Worm (Caenorhabditis elegans) whole organism, young adult: Measurements from ENCODE around the gene hat-1.

ENCODE experiments used
- B0336.3 ChIP-seq: fragments of 200-800 bp; sonication (Bioruptor generic); IDR thresholded peaks from 2 replicates; pipeline ENCODE4 v1.3.6; 2022; ENCODE audit warnings: missing genetic modification characterization, missing compliant biosample characterization
- C06A6.2 ChIP-seq: fragments of 200-800 bp; sonication (Bioruptor generic); conservative IDR thresholded peaks from 2 replicates; pipeline ENCODE4 v1.3.6; 2022; ENCODE audit warnings: missing genetic modification characterization, missing compliant biosample characterization
- C17E4.6 ChIP-seq: fragments of 200-800 bp; sonication (Bioruptor generic); IDR thresholded peaks from 2 replicates; pipeline ENCODE4 v1.3.6; 2022; ENCODE audit warnings: missing genetic modification reagents, missing genetic modification characterization, missing compliant biosample characterization
- D2030.7 ChIP-seq: fragments of 200-800 bp; sonication (Bioruptor generic); IDR thresholded peaks from 2 replicates; pipeline ENCODE4 v1.3.6; 2022; ENCODE audit warnings: missing genetic modification reagents, missing genetic modification characterization, missing compliant biosample characterization
- F22D6.2 ChIP-seq: sonication (generic microtip); optimal IDR thresholded peaks from 2 replicates; lab custom pipeline; 2016; ENCODE audit warnings: mild to moderate bottlenecking, missing genetic modification characterization, missing compliant biosample characterization
- F33H1.4 ChIP-seq: fragments of 200-800 bp; sonication (Bioruptor generic); IDR thresholded peaks from 2 replicates; pipeline ENCODE4 v1.3.6; 2022; ENCODE audit warnings: missing genetic modification reagents, missing genetic modification characterization, missing compliant biosample characterization
- F37B4.10 ChIP-seq: fragments of 200-800 bp; sonication (Bioruptor generic); IDR thresholded peaks from 2 replicates; pipeline ENCODE4 v1.3.6; 2022; ENCODE audit warnings: missing genetic modification characterization, missing compliant biosample characterization
- F57A8.1 ChIP-seq: fragments of 200-800 bp; sonication (Bioruptor generic); optimal IDR thresholded peaks from 2 replicates; lab custom pipeline; 2018; ENCODE audit warnings: mild to moderate bottlenecking, missing genetic modification characterization, moderate library complexity, missing compliant biosample characterization
- F57C9.4 ChIP-seq: sonication (generic microtip); optimal IDR thresholded peaks from 2 replicates; lab custom pipeline; 2017; ENCODE audit warnings: mild to moderate bottlenecking, missing genetic modification characterization, missing compliant biosample characterization
- K11D2.4 ChIP-seq: fragments of 200-800 bp; sonication (Bioruptor generic); IDR thresholded peaks from 2 replicates; pipeline ENCODE4 v1.3.6; 2022; ENCODE audit warnings: missing genetic modification reagents, missing genetic modification characterization, missing compliant biosample characterization
- T07F8.4 ChIP-seq: sonication (generic microtip); optimal IDR thresholded peaks from 2 replicates; lab custom pipeline; 2016; ENCODE audit warnings: mild to moderate bottlenecking, missing genetic modification characterization, moderate library complexity, missing compliant biosample characterization
- Y53F4B.3 ChIP-seq: fragments of 200-800 bp; sonication (Bioruptor generic); IDR thresholded peaks from 2 replicates; pipeline ENCODE4 v1.3.6; 2022; ENCODE audit warnings: missing genetic modification reagents, missing genetic modification characterization, missing compliant biosample characterization
- Y56A3A.18 ChIP-seq: fragments of 200-800 bp; sonication (Bioruptor generic); IDR thresholded peaks from 2 replicates; pipeline ENCODE4 v1.3.6; 2022; ENCODE audit warnings: missing genetic modification reagents, missing genetic modification characterization, missing compliant biosample characterization
- Y79H2A.3 ChIP-seq: fragments of 200-800 bp; sonication (Bioruptor generic); conservative IDR thresholded peaks from 2 replicates; pipeline ENCODE4 v1.3.6; 2022; ENCODE audit warnings: missing genetic modification reagents, missing genetic modification characterization, missing compliant biosample characterization
- aptf-2 ChIP-seq: fragments of 200-800 bp; sonication (Bioruptor generic); conservative IDR thresholded peaks from 2 replicates; pipeline ENCODE4 v1.3.6; 2022; ENCODE audit warnings: missing genetic modification reagents, missing genetic modification characterization, missing compliant biosample characterization
- athp-1 ChIP-seq: sonication (generic microtip); optimal IDR thresholded peaks from 2 replicates; lab custom pipeline; 2017; ENCODE audit warnings: mild to moderate bottlenecking, missing genetic modification characterization, missing compliant biosample characterization
- bed-2 ChIP-seq: fragments of 200-800 bp; sonication (Bioruptor generic); IDR thresholded peaks from 2 replicates; pipeline ENCODE4 v1.3.6; 2022; ENCODE audit warnings: missing genetic modification reagents, missing genetic modification characterization, missing compliant biosample characterization
- ccch-3 ChIP-seq: fragments of 200-800 bp; sonication (Bioruptor generic); optimal IDR thresholded peaks from 2 replicates; lab custom pipeline; 2018; ENCODE audit warnings: mild to moderate bottlenecking, missing genetic modification characterization, missing compliant biosample characterization
- cebp-1 ChIP-seq, 2 experiments: fragments of 200-800 bp in 1 of 2; sonication (Bioruptor generic) in 1 of 2; sonication (generic microtip) in 1 of 2; IDR thresholded peaks in 1 of 2; optimal IDR thresholded peaks in 1 of 2; 2 replicates each; pipeline versions ENCODE4 v1.3.6 to Lab custom; 2017 to 2022; ENCODE audit warnings: missing compliant biosample characterization in 2 of 2, missing genetic modification characterization in 2 of 2, mild to moderate bottlenecking in 1 of 2, missing genetic modification reagents in 1 of 2, moderate library complexity in 1 of 2
- cebp-2 ChIP-seq: fragments of 200-800 bp; sonication (Bioruptor generic); IDR thresholded peaks from 2 replicates; pipeline ENCODE4 v1.3.6; 2022; ENCODE audit warnings: missing genetic modification characterization, missing compliant biosample characterization
- ceh-100 ChIP-seq: fragments of 200-800 bp; sonication (Bioruptor generic); IDR thresholded peaks from 2 replicates; pipeline ENCODE4 v1.3.6; 2022; ENCODE audit warnings: missing genetic modification reagents, missing genetic modification characterization, missing compliant biosample characterization
- ceh-27 ChIP-seq: fragments of 200-800 bp; sonication (Bioruptor generic); optimal IDR thresholded peaks from 2 replicates; lab custom pipeline; 2018; ENCODE audit warnings: mild to moderate bottlenecking, missing genetic modification characterization, moderate library complexity, missing compliant biosample characterization
- ceh-40 ChIP-seq: fragments of 200-800 bp; sonication (Bioruptor generic); IDR thresholded peaks from 2 replicates; pipeline ENCODE4 v1.3.6; 2022; ENCODE audit warnings: missing genetic modification characterization, missing compliant biosample characterization
- ceh-58 ChIP-seq: fragments of 200-800 bp; sonication (Bioruptor generic); IDR thresholded peaks from 2 replicates; pipeline ENCODE4 v1.3.6; 2022; ENCODE audit warnings: missing genetic modification characterization, missing compliant biosample characterization
- die-1 ChIP-seq: sonication (generic microtip); optimal IDR thresholded peaks from 2 replicates; lab custom pipeline; 2016; ENCODE audit warnings: missing genotype, mild to moderate bottlenecking, missing genetic modification characterization, missing compliant biosample characterization
- egrh-3 ChIP-seq: fragments of 200-800 bp; sonication (Bioruptor generic); IDR thresholded peaks from 2 replicates; pipeline ENCODE4 v1.3.6; 2022; ENCODE audit warnings: missing genetic modification reagents, missing genetic modification characterization, missing compliant biosample characterization
- hmg-1.2 ChIP-seq: fragments of 200-800 bp; sonication (Bioruptor generic); IDR thresholded peaks from 2 replicates; pipeline ENCODE4 v1.3.6; 2022; ENCODE audit warnings: missing genetic modification reagents, missing genetic modification characterization, missing compliant biosample characterization
- hsf-1 ChIP-seq: fragments of 200-800 bp; sonication (Bioruptor generic); IDR thresholded peaks from 2 replicates; pipeline ENCODE4 v1.3.6; 2022; ENCODE audit warnings: missing genetic modification reagents, missing genetic modification characterization, missing compliant biosample characterization
- let-526 ChIP-seq: fragments of 200-800 bp; sonication (Bioruptor generic); IDR thresholded peaks from 2 replicates; pipeline ENCODE4 v1.3.6; 2022; ENCODE audit warnings: missing genetic modification reagents, missing genetic modification characterization, missing compliant biosample characterization
- let-607 ChIP-seq, 2 experiments: fragments of 200-800 bp in 1 of 2; sonication (Bioruptor generic) in 1 of 2; sonication (generic microtip) in 1 of 2; optimal IDR thresholded peaks; 2 replicates each; lab custom pipeline; 2016 to 2018; ENCODE audit warnings: mild to moderate bottlenecking in 2 of 2, missing compliant biosample characterization in 2 of 2, missing genetic modification characterization in 2 of 2, moderate library complexity in 2 of 2, missing genotype in 1 of 2
- lin-26 ChIP-seq: fragments of 200-800 bp; sonication (Bioruptor generic); IDR thresholded peaks from 2 replicates; pipeline ENCODE4 v1.3.6; 2022; ENCODE audit warnings: missing genetic modification reagents, missing genetic modification characterization, missing compliant biosample characterization
- lsl-1 ChIP-seq: fragments of 200-800 bp; sonication (Bioruptor generic); optimal IDR thresholded peaks from 2 replicates; lab custom pipeline; 2018; ENCODE audit warnings: mild to moderate bottlenecking, missing genetic modification characterization, moderate library complexity, missing compliant biosample characterization
- madf-10 ChIP-seq: sonication (generic microtip); optimal IDR thresholded peaks from 2 replicates; lab custom pipeline; 2016; ENCODE audit warnings: mild to moderate bottlenecking, missing genetic modification characterization, missing compliant biosample characterization
- madf-3 ChIP-seq: fragments of 200-800 bp; sonication (Bioruptor generic); IDR thresholded peaks from 2 replicates; pipeline ENCODE4 v1.3.6; 2022; ENCODE audit warnings: missing genetic modification reagents, missing genetic modification characterization, missing compliant biosample characterization
- mcd-1 ChIP-seq: fragments of 200-800 bp; sonication (Bioruptor generic); IDR thresholded peaks from 2 replicates; pipeline ENCODE4 v1.3.6; 2022; ENCODE audit warnings: missing genetic modification reagents, missing genetic modification characterization, missing compliant biosample characterization
- mxl-1 ChIP-seq: sonication (generic microtip); optimal IDR thresholded peaks from 2 replicates; lab custom pipeline; 2016; ENCODE audit warnings: missing genetic modification characterization, missing compliant biosample characterization
- nfyb-1 ChIP-seq: fragments of 200-800 bp; sonication (Bioruptor generic); IDR thresholded peaks from 2 replicates; pipeline ENCODE4 v1.3.6; 2022; ENCODE audit warnings: missing genetic modification reagents, missing genetic modification characterization, missing compliant biosample characterization
- pbrm-1 ChIP-seq: fragments of 200-800 bp; sonication (Bioruptor generic); IDR thresholded peaks from 2 replicates; pipeline ENCODE4 v1.3.6; 2022; ENCODE audit warnings: missing genetic modification reagents, missing genetic modification characterization, missing compliant biosample characterization
- rpc-1 ChIP-seq, 2 experiments: fragments of 150-350 bp in 1 of 2; sonication (generic microtip) in 1 of 2; optimal IDR thresholded peaks; 2 replicates each; lab custom pipeline; 2014 to 2018; ENCODE audit warnings: missing biosample characterization in 1 of 2, missing genetic modification characterization in 1 of 2, missing genetic modification reagents in 1 of 2, missing genotype in 1 of 2
- sptf-2 ChIP-seq: fragments of 200-800 bp; sonication (Bioruptor generic); optimal IDR thresholded peaks from 2 replicates; lab custom pipeline; 2018; ENCODE audit warnings: mild to moderate bottlenecking, missing genetic modification characterization, missing compliant biosample characterization
- tlf-1 ChIP-seq: fragments of 200-800 bp; sonication (Bioruptor generic); optimal IDR thresholded peaks from 2 replicates; lab custom pipeline; 2018; ENCODE audit warnings: mild to moderate bottlenecking, missing genetic modification characterization, missing compliant biosample characterization
- ztf-28 ChIP-seq: fragments of 200-800 bp; sonication (Bioruptor generic); IDR thresholded peaks from 2 replicates; pipeline ENCODE4 v1.3.6; 2022; ENCODE audit warnings: missing genetic modification reagents, missing genetic modification characterization, missing compliant biosample characterization

Gene hat-1

ce11 chrIII:10435938-10436842 lies 29.1 kb upstream of the hat-1 start, which contains the start of the genes smrd-1 and enu-3.1 (continued):
- TF ChIP-seq hmg-1.2 (GFP tag; lab: Robert Waterston, UW), result peak; percentile 54
- peak; percentile 51; the same call in 1 of the 2 replicates for TF ChIP-seq bed-2 (GFP tag; lab: Robert Waterston, UW)
- TF ChIP-seq lsl-1 (GFP tag; lab: Kevin White, UChicago), result peak; percentile 58
- peak; percentile 67 for TF ChIP-seq egrh-3 (GFP tag; lab: Robert Waterston, UW)
- peak; percentile 58; the same call in 1 of the 2 replicates for TF ChIP-seq K11D2.4 (GFP tag; lab: Robert Waterston, UW)
- TF ChIP-seq ceh-27 (GFP tag; lab: Kevin White, UChicago), result peak; percentile 32
- peak; percentile 12; the same call in 1 of the 2 replicates for TF ChIP-seq Y53F4B.3 (GFP tag; lab: Robert Waterston, UW)
- peak; percentile 71 for TF ChIP-seq F33H1.4
- peak; percentile 47; the same call in 1 of the 2 replicates for TF ChIP-seq ceh-40
- peak; percentile 85 for TF ChIP-seq mcd-1 (GFP tag; lab: Robert Waterston, UW)
- peak; percentile 59 for TF ChIP-seq cebp-1 (GFP tag; IDR thresholded peaks at IDR 0.05; lab: Robert Waterston, UW)
- TF ChIP-seq cebp-1 (tag; optimal IDR thresholded peaks at IDR 0.05; lab: Kevin White, UChicago), result peak; percentile 57
- peak; percentile 79; the same call in 1 of the 2 replicates for TF ChIP-seq ztf-28 (GFP tag; lab: Robert Waterston, UW)
- TF ChIP-seq pbrm-1 (GFP tag; lab: Robert Waterston, UW), result peak; percentile 75; the same call in 1 of the 2 replicates
- TF ChIP-seq aptf-2 (GFP tag; lab: Robert Waterston, UW), result peak; percentile 48; the same call in 1 of the 2 replicates
- TF ChIP-seq C06A6.2 (GFP tag; lab: Robert Waterston, UW), result 0 out of 2 replicates have a peak, but pooled peaks have one; percentile 27
- TF ChIP-seq let-607 (tag; optimal IDR thresholded peaks at IDR 0.05; lab: Kevin White, UChicago), result peak in 1 of 2 experiments; percentile 22
- TF ChIP-seq madf-10 (tag; lab: Kevin White, UChicago), result peak; percentile 41
- 0 out of 2 replicates have a peak, but pooled peaks have one; percentile 10 for TF ChIP-seq let-526 (GFP tag; lab: Robert Waterston, UW)

ce11 chrIII:10432104-10432503 lies 25.1 kb upstream of the hat-1 start:
- TF ChIP-seq cebp-2 (GFP tag; lab: Robert Waterston, UW), result no peak
- TF ChIP-seq lin-26 (GFP tag; lab: Robert Waterston, UW), result 0 out of 2 replicates have a peak, but pooled peaks have one; percentile 49
- no peak for TF ChIP-seq Y56A3A.18 (GFP tag; lab: Robert Waterston, UW)
- peak; percentile 27 for TF ChIP-seq die-1
- TF ChIP-seq ccch-3 (GFP tag; lab: Kevin White, UChicago), result no peak
- TF ChIP-seq rpc-1 (optimal IDR thresholded peaks at IDR 0.05; lab: Kevin White, UChicago), result peak; percentile 48
- TF ChIP-seq rpc-1 (tag; optimal IDR thresholded peaks at IDR 0.05; lab: Kevin White, UChicago), result peak; percentile 68
- TF ChIP-seq Y79H2A.3 (GFP tag; lab: Robert Waterston, UW), result no peak
- 0 out of 2 replicates have a peak, but pooled peaks have one; percentile 24 for TF ChIP-seq madf-3 (GFP tag; lab: Robert Waterston, UW)
- TF ChIP-seq F57A8.1, result no peak
- no peak for TF ChIP-seq let-607 (tag; optimal IDR thresholded peaks at IDR 0.05; lab: Kevin White, UChicago)
- no peak for TF ChIP-seq athp-1 (tag; lab: Kevin White, UChicago)
- TF ChIP-seq ceh-27 (GFP tag; lab: Kevin White, UChicago), result no peak
- no peak for TF ChIP-seq ceh-40
- no peak for TF ChIP-seq tlf-1 (GFP tag; lab: Kevin White, UChicago)
- TF ChIP-seq T07F8.4 (tag; lab: Kevin White, UChicago), result no peak
- TF ChIP-seq cebp-1 (GFP tag; IDR thresholded peaks at IDR 0.05; lab: Robert Waterston, UW), result no peak
- TF ChIP-seq cebp-1 (tag; optimal IDR thresholded peaks at IDR 0.05; lab: Kevin White, UChicago), result no peak
- no peak for TF ChIP-seq nfyb-1 (GFP tag; lab: Robert Waterston, UW)
- no peak for TF ChIP-seq F57C9.4
- no peak for TF ChIP-seq hsf-1 (GFP tag; lab: Robert Waterston, UW)
- TF ChIP-seq F37B4.10 (GFP tag; lab: Robert Waterston, UW), result no peak
- no peak for TF ChIP-seq sptf-2 (GFP tag; lab: Kevin White, UChicago)
- TF ChIP-seq F22D6.2 (tag; lab: Kevin White, UChicago), result no peak
- TF ChIP-seq ceh-58 (GFP tag; lab: Robert Waterston, UW), result no peak
- TF ChIP-seq mxl-1 (tag; lab: Kevin White, UChicago), result no peak
- peak; percentile 28; the same call in 1 of the 2 replicates for TF ChIP-seq ceh-100
- TF ChIP-seq Y53F4B.3 (GFP tag; lab: Robert Waterston, UW), result no peak
- no peak for TF ChIP-seq C17E4.6 (GFP tag; lab: Robert Waterston, UW)
- no peak for TF ChIP-seq D2030.7
- TF ChIP-seq C06A6.2 (GFP tag; lab: Robert Waterston, UW), result no peak
- no peak for TF ChIP-seq B0336.3 (GFP tag; lab: Robert Waterston, UW)
